Worm (Caenorhabditis elegans) whole organism, L2 larva: ENCODE results near the gene sec-24.1.

Source experiments
- alr-1 ChIP-seq: fragments of 150-350 bp; optimal IDR thresholded peaks from 2 replicates; lab custom pipeline; 2014; ENCODE audit warnings: missing biosample characterization, missing genetic modification characterization
- aly-2 ChIP-seq: fragments of 150-350 bp; optimal IDR thresholded peaks from 2 replicates; lab custom pipeline; 2014; ENCODE audit warnings: missing biosample characterization, missing genetic modification characterization
- ceh-82 ChIP-seq: fragments of 150-350 bp; optimal IDR thresholded peaks from 2 replicates; lab custom pipeline; 2014; ENCODE audit warnings: missing biosample characterization, missing genetic modification characterization
- dmd-4 ChIP-seq: sonication (generic microtip); optimal IDR thresholded peaks from 2 replicates; lab custom pipeline; 2017; ENCODE audit warnings: missing biosample characterization, missing genetic modification characterization
- fos-1 ChIP-seq: fragments of 150-350 bp; optimal IDR thresholded peaks from 2 replicates; lab custom pipeline; 2014; ENCODE audit warnings: missing biosample characterization, missing genetic modification characterization
- lsy-2 ChIP-seq, 2 experiments: fragments of 150-350 bp in 1 of 2; sonication (generic microtip) in 1 of 2; optimal IDR thresholded peaks; 2 replicates each; lab custom pipeline; 2014 to 2017; ENCODE audit warnings: missing biosample characterization in 2 of 2, missing genetic modification characterization in 2 of 2
- nhr-11 ChIP-seq: fragments of 150-350 bp; optimal IDR thresholded peaks from 2 replicates; lab custom pipeline; 2014; ENCODE audit warnings: missing biosample characterization, missing genetic modification characterization
- nhr-6 ChIP-seq: fragments of 150-350 bp; optimal IDR thresholded peaks from 2 replicates; lab custom pipeline; 2014; ENCODE audit warnings: missing biosample characterization, missing genetic modification characterization
- snpc-4 ChIP-seq: fragments of 150-350 bp; optimal IDR thresholded peaks from 2 replicates; lab custom pipeline; 2014; ENCODE audit warnings: missing biosample characterization, missing genetic modification characterization
- unc-39 ChIP-seq: fragments of 150-350 bp; optimal IDR thresholded peaks from 2 replicates; lab custom pipeline; 2014; ENCODE audit warnings: missing biosample characterization, missing genetic modification characterization
- unc-62 ChIP-seq: fragments of 150-350 bp; optimal IDR thresholded peaks from 2 replicates; lab custom pipeline; 2014; ENCODE audit warnings: missing biosample characterization, missing genetic modification reagents, missing genetic modification characterization
- zag-1 ChIP-seq: fragments of 150-350 bp; optimal IDR thresholded peaks from 2 replicates; lab custom pipeline; 2014; ENCODE audit warnings: missing biosample characterization, missing genetic modification characterization

ce11 chrIV:11597079-11597478, 31.1 kb upstream of the sec-24.1 start:
- TF ChIP-seq lsy-2 (tag; optimal IDR thresholded peaks at IDR 0.05; lab: Kevin White, UChicago): no peak
- TF ChIP-seq nhr-6 (tag; lab: Kevin White, UChicago): no peak
- TF ChIP-seq fos-1 (tag; lab: Kevin White, UChicago): no peak
- no peak for TF ChIP-seq nhr-11 (tag; lab: Kevin White, UChicago)
- no peak for TF ChIP-seq alr-1 (tag; lab: Kevin White, UChicago)
- TF ChIP-seq ceh-82 (tag; lab: Kevin White, UChicago): no peak
- no peak for TF ChIP-seq unc-62 (GFP tag; lab: Kevin White, UChicago)
- no peak for TF ChIP-seq zag-1
- TF ChIP-seq unc-39 (tag; lab: Kevin White, UChicago): no peak
- no peak for TF ChIP-seq aly-2 (tag; lab: Kevin White, UChicago)
- no peak for TF ChIP-seq snpc-4 (tag; lab: Kevin White, UChicago)
- TF ChIP-seq dmd-4 (tag; lab: Kevin White, UChicago): no peak
